Fruit fly (Drosophila melanogaster): ENCODE results near the gene Zmynd10.

Gene Zmynd10

dm6 chr3L:13068293-13068692 is 42.1 kb upstream of the Zmynd10 start (continued):
- TF ChIP-seq CG15479 (GFP tag; optimal IDR thresholded peaks at IDR 0.05), result peak; percentile 5
- TF ChIP-seq Sin3A (optimal IDR thresholded peaks at IDR 0.05), result no peak
- TF ChIP-seq BEAF-32 (GFP tag; optimal IDR thresholded peaks at IDR 0.05), result no peak
- TF ChIP-seq kni (GFP tag; optimal IDR thresholded peaks at IDR 0.05), result no peak
- TF ChIP-seq CG11560 (tag; IDR thresholded peaks at IDR 0.05), result no peak
- no peak for TF ChIP-seq zfh2 (GFP tag; optimal IDR thresholded peaks at IDR 0.05)
- peak; percentile 25 for TF ChIP-seq CG7839 (tag; optimal IDR thresholded peaks at IDR 0.05)
- TF ChIP-seq CG7372 (GFP tag; IDR thresholded peaks at IDR 0.05), result no peak
- TF ChIP-seq CkIIα-i1 (GFP tag; IDR thresholded peaks at IDR 0.05), result no peak
- TF ChIP-seq CG11398 (GFP tag; optimal IDR thresholded peaks at IDR 0.05), result no peak
- TF ChIP-seq CG10543 (GFP tag; optimal IDR thresholded peaks at IDR 0.05), result no peak
- no peak for TF ChIP-seq CG2129 (GFP tag; IDR thresholded peaks at IDR 0.05; ENCODE audit: partially characterized antibody)
- TF ChIP-seq rib (GFP tag; IDR thresholded peaks at IDR 0.05), result no peak
- no peak for TF ChIP-seq MESR4 (GFP tag; optimal IDR thresholded peaks at IDR 0.05)
- TF ChIP-seq NK7.1 (GFP tag; optimal IDR thresholded peaks at IDR 0.05), result no peak
- TF ChIP-seq cwo (GFP tag; optimal IDR thresholded peaks at IDR 0.05), result no peak
- TF ChIP-seq CG10565 (GFP tag; optimal IDR thresholded peaks at IDR 0.05), result no peak
- TF ChIP-seq dati (GFP tag; IDR thresholded peaks at IDR 0.05), result no peak
- no peak for TF ChIP-seq CG14667 (GFP tag; IDR thresholded peaks at IDR 0.05)
- TF ChIP-seq Bdp1 (GFP tag; optimal IDR thresholded peaks at IDR 0.05), result no peak
- TF ChIP-seq CG7556 (GFP tag; optimal IDR thresholded peaks at IDR 0.05), result peak; percentile 50
- TF ChIP-seq zf30C (GFP tag; optimal IDR thresholded peaks at IDR 0.05), result peak; percentile 72
- no peak for TF ChIP-seq Awh (GFP tag; IDR thresholded peaks at IDR 0.05)
- TF ChIP-seq CG4854 (GFP tag; optimal IDR thresholded peaks at IDR 0.05), result no peak
- TF ChIP-seq esg (GFP tag; conservative IDR thresholded peaks at IDR 0.05), result no peak
- TF ChIP-seq caup (GFP tag; optimal IDR thresholded peaks at IDR 0.05; ENCODE audit: severe bottlenecking), result no peak
- TF ChIP-seq chinmo (GFP tag; IDR thresholded peaks at IDR 0.05; ENCODE audit: partially characterized antibody), result no peak
- TF ChIP-seq CG5245 (GFP tag; optimal IDR thresholded peaks at IDR 0.05), result no peak
- TF ChIP-seq Ada2b (GFP tag; IDR thresholded peaks at IDR 0.05), result no peak
- TF ChIP-seq mirr (GFP tag; optimal IDR thresholded peaks at IDR 0.05), result no peak
- TF ChIP-seq CG11456 (GFP tag; IDR thresholded peaks at IDR 0.05), result no peak
- TF ChIP-seq CG13123 (GFP tag; optimal IDR thresholded peaks at IDR 0.05), result no peak
- no peak for TF ChIP-seq CG17385 (GFP tag; optimal IDR thresholded peaks at IDR 0.05)
- peak; percentile 44 for TF ChIP-seq CG2202 (tag; optimal IDR thresholded peaks at IDR 0.05)
- no peak for TF ChIP-seq CG12942 (GFP tag; optimal IDR thresholded peaks at IDR 0.05)
- no peak for TF ChIP-seq TFAM (GFP tag; optimal IDR thresholded peaks at IDR 0.05)
- TF ChIP-seq Neu2 (GFP tag; optimal IDR thresholded peaks at IDR 0.05; ENCODE audit: borderline replicate concordance), result no peak
- TF ChIP-seq Dll (GFP tag; IDR thresholded peaks at IDR 0.05; ENCODE audit: partially characterized antibody), result no peak
- TF ChIP-seq Med (GFP tag), result peak; percentile 45
- no peak for TF ChIP-seq Mes4 (GFP tag; optimal IDR thresholded peaks at IDR 0.05)
- TF ChIP-seq CG10147 (GFP tag; optimal IDR thresholded peaks at IDR 0.05), result no peak
- no peak for TF ChIP-seq shn (GFP tag; optimal IDR thresholded peaks at IDR 0.05)
- TF ChIP-seq maf-S (GFP tag; optimal IDR thresholded peaks at IDR 0.05), result no peak
- TF ChIP-seq HHEX (GFP tag; optimal IDR thresholded peaks at IDR 0.05), result no peak
- TF ChIP-seq CG13624 (GFP tag; optimal IDR thresholded peaks at IDR 0.05), result no peak
- TF ChIP-seq CG7271 (tag; optimal IDR thresholded peaks at IDR 0.05), result no peak
- no peak for TF ChIP-seq D (optimal IDR thresholded peaks at IDR 0.05)
- TF ChIP-seq D (GFP tag; optimal IDR thresholded peaks at IDR 0.05), result peak; percentile 10
- no peak for TF ChIP-seq stc (GFP tag; IDR thresholded peaks at IDR 0.05)
- TF ChIP-seq inv (GFP tag; IDR thresholded peaks at IDR 0.05; ENCODE audit: partially characterized antibody), result no peak
- no peak for TF ChIP-seq Hand (GFP tag; optimal IDR thresholded peaks at IDR 0.05)
- TF ChIP-seq croc (GFP tag; conservative IDR thresholded peaks at IDR 0.05), result no peak
